Worm (Caenorhabditis elegans): Measurements from ENCODE around the gene C14E2.3.

The C14E2.3 gene

ce11 chrX:1847685-1848084 lies 36.3 kb upstream of the C14E2.3 start:
- TF ChIP-seq T22C8.4 (GFP tag; IDR thresholded peaks at IDR 0.05) (no peak), klf-2 (GFP tag; conservative IDR thresholded peaks at IDR 0.05) (no peak), flt-1 (GFP tag; IDR thresholded peaks at IDR 0.05) (no peak), cog-1 (tag; optimal IDR thresholded peaks at IDR 0.05) (no peak), ztf-23 (GFP tag; IDR thresholded peaks at IDR 0.05) (no peak), med-1 (GFP tag; optimal IDR thresholded peaks at IDR 0.05; ENCODE audit: insufficient read depth) (no peak), ref-1 (GFP tag; conservative IDR thresholded peaks at IDR 0.05) (no peak), tab-1 (GFP tag; IDR thresholded peaks at IDR 0.05) (no peak), ztf-29 (GFP tag; IDR thresholded peaks at IDR 0.05) (no peak)

- TF ChIP-seq ref-1 (GFP tag; conservative IDR thresholded peaks at IDR 0.05) (no peak), klf-2 (GFP tag; conservative IDR thresholded peaks at IDR 0.05) (no peak), ztf-23 (GFP tag; IDR thresholded peaks at IDR 0.05) (no peak), tab-1 (GFP tag; IDR thresholded peaks at IDR 0.05) (no peak), flt-1 (GFP tag; IDR thresholded peaks at IDR 0.05) (no peak), med-1 (GFP tag; optimal IDR thresholded peaks at IDR 0.05; ENCODE audit: insufficient read depth) (no peak), T22C8.4 (GFP tag; IDR thresholded peaks at IDR 0.05) (no peak), cog-1 (tag; optimal IDR thresholded peaks at IDR 0.05) (no peak), ztf-29 (GFP tag; IDR thresholded peaks at IDR 0.05) (no peak)
These were observed 34.2 kb upstream of the C14E2.3 start, which contains the start of gene T26C11.4 for ce11 chrX:1845493-1845892. Gene T26C11.4, minus strand, starts transcription at chrX:1845546.

- TF ChIP-seq ztf-23 (GFP tag; IDR thresholded peaks at IDR 0.05) (peak; percentile 87), med-1 (GFP tag; optimal IDR thresholded peaks at IDR 0.05; ENCODE audit: insufficient read depth) (peak; percentile 7), tab-1 (GFP tag; IDR thresholded peaks at IDR 0.05) (peak; percentile 84), ref-1 (GFP tag; conservative IDR thresholded peaks at IDR 0.05) (peak; percentile 29; the same call in 1 of the 2 replicates), flt-1 (GFP tag; IDR thresholded peaks at IDR 0.05) (peak; percentile 88), klf-2 (GFP tag; conservative IDR thresholded peaks at IDR 0.05) (peak; percentile 66), ztf-29 (GFP tag; IDR thresholded peaks at IDR 0.05) (peak; percentile 60), cog-1 (tag; optimal IDR thresholded peaks at IDR 0.05) (peak; percentile 3), T22C8.4 (GFP tag; IDR thresholded peaks at IDR 0.05) (peak; percentile 67; the same call in 1 of the 2 replicates)
These were observed 26.4 kb upstream of the C14E2.3 start for ce11 chrX:1837703-1838102.

- peak; percentile 56; the same call in 1 of the 2 replicates for TF ChIP-seq flt-1 (GFP tag; IDR thresholded peaks at IDR 0.05)
- TF ChIP-seq ztf-29 (GFP tag; IDR thresholded peaks at IDR 0.05) = peak; percentile 60; the same call in 1 of the 2 replicates
These were observed 25.4 kb upstream of the C14E2.3 start for ce11 chrX:1836700-1837099.

- TF ChIP-seq tab-1 (GFP tag; IDR thresholded peaks at IDR 0.05) (no peak), cog-1 (tag; optimal IDR thresholded peaks at IDR 0.05) (no peak)
These were observed 19.1 kb upstream of the C14E2.3 start for ce11 chrX:1830475-1830874.

- TF ChIP-seq ztf-23 (GFP tag; IDR thresholded peaks at IDR 0.05) = no peak
- TF ChIP-seq ztf-29 (GFP tag; IDR thresholded peaks at IDR 0.05) = no peak
- TF ChIP-seq tab-1 (GFP tag; IDR thresholded peaks at IDR 0.05) = no peak
- no peak for TF ChIP-seq T22C8.4 (GFP tag; IDR thresholded peaks at IDR 0.05)
- TF ChIP-seq ref-1 (GFP tag; conservative IDR thresholded peaks at IDR 0.05) = no peak
- TF ChIP-seq med-1 (GFP tag; optimal IDR thresholded peaks at IDR 0.05; ENCODE audit: insufficient read depth) = no peak
- TF ChIP-seq flt-1 (GFP tag; IDR thresholded peaks at IDR 0.05) = no peak
- TF ChIP-seq cog-1 (tag; optimal IDR thresholded peaks at IDR 0.05) = no peak
These were observed 18.6 kb upstream of the C14E2.3 start, which contains the start of gene C14E2.6 for ce11 chrX:1829937-1830336. Gene C14E2.6, minus strand, starts transcription at chrX:1830037.

- TF ChIP-seq med-1 (GFP tag; optimal IDR thresholded peaks at IDR 0.05; ENCODE audit: insufficient read depth) (no peak), klf-2 (GFP tag; conservative IDR thresholded peaks at IDR 0.05) (no peak), flt-1 (GFP tag; IDR thresholded peaks at IDR 0.05) (no peak), cog-1 (tag; optimal IDR thresholded peaks at IDR 0.05) (no peak), ztf-29 (GFP tag; IDR thresholded peaks at IDR 0.05) (no peak), tab-1 (GFP tag; IDR thresholded peaks at IDR 0.05) (no peak), T22C8.4 (GFP tag; IDR thresholded peaks at IDR 0.05) (no peak), ztf-23 (GFP tag; IDR thresholded peaks at IDR 0.05) (no peak), ref-1 (GFP tag; conservative IDR thresholded peaks at IDR 0.05) (no peak)
These were observed 14.8 kb upstream of the C14E2.3 start, which contains the start of gene C14E2.1 for ce11 chrX:1826166-1826565. Gene C14E2.1, plus strand, starts transcription at chrX:1826466.

ce11 chrX:1825290-1825832 lies 14.0 kb upstream of the C14E2.3 start, which contains the start of gene C14E2.5:
Gene C14E2.5, minus strand, starts transcription at chrX:1825340.
- TF ChIP-seq ztf-23 (GFP tag; IDR thresholded peaks at IDR 0.05) (no peak), cog-1 (tag; optimal IDR thresholded peaks at IDR 0.05) (no peak)

- TF ChIP-seq T22C8.4 (GFP tag; IDR thresholded peaks at IDR 0.05) (no peak), ref-1 (GFP tag; conservative IDR thresholded peaks at IDR 0.05) (no peak), cog-1 (tag; optimal IDR thresholded peaks at IDR 0.05) (no peak), ztf-23 (GFP tag; IDR thresholded peaks at IDR 0.05) (no peak), flt-1 (GFP tag; IDR thresholded peaks at IDR 0.05) (no peak), ztf-29 (GFP tag; IDR thresholded peaks at IDR 0.05) (no peak), med-1 (GFP tag; optimal IDR thresholded peaks at IDR 0.05; ENCODE audit: insufficient read depth) (no peak), klf-2 (GFP tag; conservative IDR thresholded peaks at IDR 0.05) (no peak), tab-1 (GFP tag; IDR thresholded peaks at IDR 0.05) (no peak)
These were observed 9.9 kb upstream of the C14E2.3 start, which contains the start of gene C14E2.4 for ce11 chrX:1821235-1821634. Gene C14E2.4, minus strand, starts transcription at chrX:1821335.

ce11 chrX:1816106-1816505 lies 4.8 kb upstream of the C14E2.3 start, which contains the start of gene C14E2.7:
Gene C14E2.7, plus strand, starts transcription at chrX:1816406.
- TF ChIP-seq T22C8.4 (GFP tag; IDR thresholded peaks at IDR 0.05) = no peak
- no peak for TF ChIP-seq klf-2 (GFP tag; conservative IDR thresholded peaks at IDR 0.05)
- no peak for TF ChIP-seq ztf-23 (GFP tag; IDR thresholded peaks at IDR 0.05)
- no peak for TF ChIP-seq tab-1 (GFP tag; IDR thresholded peaks at IDR 0.05)
- TF ChIP-seq ztf-29 (GFP tag; IDR thresholded peaks at IDR 0.05) = no peak
- no peak for TF ChIP-seq flt-1 (GFP tag; IDR thresholded peaks at IDR 0.05)
- TF ChIP-seq med-1 (GFP tag; optimal IDR thresholded peaks at IDR 0.05; ENCODE audit: insufficient read depth) = no peak
- no peak for TF ChIP-seq ref-1 (GFP tag; conservative IDR thresholded peaks at IDR 0.05)
- TF ChIP-seq cog-1 (tag; optimal IDR thresholded peaks at IDR 0.05) = no peak
